Worm (Caenorhabditis elegans): ENCODE results near the gene R11A8.1.
A peak's percentile ranks its signal among the peaks of the same experiment; 100 is the strongest.

R11A8.1 gene

DNA sequence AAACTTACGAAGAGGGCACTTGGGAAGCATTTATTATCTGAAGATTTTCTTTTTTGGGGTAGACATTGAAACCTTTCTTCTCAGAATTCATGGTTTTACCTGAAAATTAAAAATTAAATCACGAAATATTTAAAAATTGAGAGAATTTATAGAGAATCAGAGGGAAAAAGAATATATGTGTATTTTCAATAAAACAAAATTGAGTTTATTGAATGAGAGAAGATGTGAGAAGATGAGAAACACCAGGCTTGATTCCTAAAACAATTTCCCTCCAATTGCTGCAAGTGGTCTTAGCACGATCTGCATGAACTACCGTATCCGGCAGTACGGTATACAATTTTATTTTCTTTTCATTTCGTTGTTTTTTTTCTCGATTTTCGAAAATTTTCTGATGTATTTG is at the start of gene R11A8.1:
TSS of gene R11A8.1 (minus strand) at position 101 of the 400 bp plus-strand sequence.
- no peak for TF ChIP-seq lin-39 (tag; optimal IDR thresholded peaks at IDR 0.05)
- no peak for TF ChIP-seq ceh-28 (tag; optimal IDR thresholded peaks at IDR 0.05)
- no peak for TF ChIP-seq cey-2 (tag; optimal IDR thresholded peaks at IDR 0.05; ENCODE audit: borderline replicate concordance, insufficient read depth)
- TF ChIP-seq mep-1 (tag; optimal IDR thresholded peaks at IDR 0.05), result no peak
- no peak for TF ChIP-seq T26A8.4 (GFP tag; IDR thresholded peaks at IDR 0.05)
- no peak for TF ChIP-seq mes-2 (tag; optimal IDR thresholded peaks at IDR 0.05; ENCODE audit: poor library complexity, severe bottlenecking)
- TF ChIP-seq sdz-12 (GFP tag; optimal IDR thresholded peaks at IDR 0.05), result no peak
- TF ChIP-seq attf-4 (tag; optimal IDR thresholded peaks at IDR 0.05), result no peak
- TF ChIP-seq dmd-6 (GFP tag; IDR thresholded peaks at IDR 0.05), result no peak
- no peak for TF ChIP-seq aly-2 (tag; optimal IDR thresholded peaks at IDR 0.05)
- TF ChIP-seq D1046.2 (GFP tag; IDR thresholded peaks at IDR 0.05), result no peak

DNA sequence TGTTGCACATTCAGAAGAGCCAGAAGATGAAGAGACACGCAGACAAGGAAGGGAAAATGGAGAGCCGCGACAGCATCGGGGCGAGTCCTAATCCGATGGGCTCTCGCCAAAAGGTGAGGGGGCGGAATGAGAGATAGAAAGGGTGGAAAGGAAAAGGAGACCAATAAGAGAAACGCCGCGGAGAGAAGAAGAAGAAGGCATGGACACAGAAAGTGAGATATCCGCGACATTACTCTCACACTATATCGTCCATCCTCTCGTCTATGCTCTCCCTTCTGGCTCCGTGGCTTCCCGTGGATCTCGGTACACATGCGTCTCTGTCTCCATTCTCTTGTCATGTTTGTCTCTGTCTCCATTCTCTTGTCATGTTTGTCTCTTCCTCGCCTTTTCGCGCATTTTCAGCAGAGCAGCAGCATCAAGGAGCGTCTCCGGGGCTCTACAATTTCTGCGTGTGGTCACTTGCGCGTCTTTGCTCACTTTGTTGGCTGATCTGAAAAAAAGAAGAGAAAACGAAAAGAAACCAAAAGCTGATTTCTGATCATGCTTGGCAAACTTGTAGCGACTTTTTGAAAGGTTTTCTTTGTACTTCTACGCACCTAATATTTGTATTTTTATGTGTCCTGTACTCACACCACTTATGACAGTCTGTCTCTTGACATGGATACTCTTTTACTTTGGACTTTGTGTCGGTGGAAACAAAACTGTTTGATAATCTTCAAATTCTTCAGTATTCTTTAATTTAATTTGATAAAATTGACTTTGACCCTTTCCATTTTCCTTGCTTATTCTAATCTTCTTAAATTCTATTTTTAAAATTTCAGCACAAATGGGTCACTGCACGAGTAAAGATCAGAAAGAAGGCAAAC is 46.5 kb upstream of the R11A8.1 start, which contains the start of gene gpa-7:
TSS of gene gpa-7 (plus strand) at position 816 of the 866 bp plus-strand sequence.
- TF ChIP-seq F44E2.7 (GFP tag; IDR thresholded peaks at IDR 0.05) (no peak), nhr-76 (tag; optimal IDR thresholded peaks at IDR 0.05) (no peak), saeg-2 (GFP tag; IDR thresholded peaks at IDR 0.05) (no peak), F10B5.3 (tag; optimal IDR thresholded peaks at IDR 0.05) (no peak), nhr-11 (tag; optimal IDR thresholded peaks at IDR 0.05) (peak; percentile 66), nhr-111 (GFP tag; optimal IDR thresholded peaks at IDR 0.05) (no peak), Y75B8A.6 (GFP tag; IDR thresholded peaks at IDR 0.05) (no peak), skn-1 (tag; optimal IDR thresholded peaks at IDR 0.05) (no peak), lsy-2 (tag; optimal IDR thresholded peaks at IDR 0.05) (peak; percentile 40 to 47), lin-15B (tag; optimal IDR thresholded peaks at IDR 0.05) (no peak), nhr-25 (tag; optimal IDR thresholded peaks at IDR 0.05; ENCODE audit: borderline replicate concordance, insufficient read depth) (no peak), spr-1 (tag; optimal IDR thresholded peaks at IDR 0.05) (no peak), ceh-44 (GFP tag; IDR thresholded peaks at IDR 0.05) (no peak), php-3 (GFP tag; IDR thresholded peaks at IDR 0.05) (no peak), hif-1 (tag; optimal IDR thresholded peaks at IDR 0.05) (peak in 1 of 2 experiments; percentile 53), jun-1 (tag; optimal IDR thresholded peaks at IDR 0.05) (no peak), nhr-48 (tag; optimal IDR thresholded peaks at IDR 0.05) (peak; percentile 33), hmg-1.1 (GFP tag; IDR thresholded peaks at IDR 0.05) (peak; percentile 72), madf-9 (GFP tag; conservative IDR thresholded peaks at IDR 0.05) (no peak), nhr-41 (GFP tag; IDR thresholded peaks at IDR 0.05) (no peak), snpc-4 (tag; optimal IDR thresholded peaks at IDR 0.05) (no peak), mep-1 (tag; optimal IDR thresholded peaks at IDR 0.05) (peak; percentile 59), daf-12 (tag; optimal IDR thresholded peaks at IDR 0.05) (no peak), duxl-1 (tag; optimal IDR thresholded peaks at IDR 0.05; ENCODE audit: poor library complexity) (no peak), F49E8.2 (tag; optimal IDR thresholded peaks at IDR 0.05; ENCODE audit: borderline replicate concordance) (no peak), ceh-82 (tag; optimal IDR thresholded peaks at IDR 0.05) (no peak), lim-7 (GFP tag; IDR thresholded peaks at IDR 0.05) (peak; percentile 57; the same call in 1 of the 2 replicates), ztf-7 (tag; optimal IDR thresholded peaks at IDR 0.05) (no peak), pqm-1 (tag; optimal IDR thresholded peaks at IDR 0.05) (no peak), hlh-11 (tag; optimal IDR thresholded peaks at IDR 0.05) (no peak), ceh-62 (tag; optimal IDR thresholded peaks at IDR 0.05) (no peak), unc-39 (tag; optimal IDR thresholded peaks at IDR 0.05) (no peak), Y48G9A.11 (GFP tag; IDR thresholded peaks at IDR 0.05) (no peak), spr-3 (GFP tag; optimal IDR thresholded peaks at IDR 0.05) (no peak), ces-1 (GFP tag; optimal IDR thresholded peaks at IDR 0.05) (no peak), dmd-6 (GFP tag; IDR thresholded peaks at IDR 0.05) (peak; percentile 24; the same call in 1 of the 2 replicates), Y105C5A.15 (GFP tag; IDR thresholded peaks at IDR 0.05) (no peak), egl-43 (GFP tag; IDR thresholded peaks at IDR 0.05) (no peak), zfp-3 (GFP tag; conservative IDR thresholded peaks at IDR 0.05) (no peak)

Measured in whole organism, L4 larva.